Fruit fly (Drosophila melanogaster) whole organism, prepupa: ENCODE results near the gene aru.
A peak's percentile ranks its signal among the peaks of the same experiment; 100 is the strongest.

Source experiments
- CG10631 ChIP-seq: fragments of 200-800 bp; sonication (Bioruptor generic); optimal IDR thresholded peaks from 2 replicates; lab custom pipeline; 2016; ENCODE audit warnings: missing biosample characterization, missing genetic modification characterization
- CG16779 ChIP-seq: fragments of 200-800 bp; sonication (Bioruptor generic); optimal IDR thresholded peaks from 3 replicates; lab custom pipeline; 2017; ENCODE audit warnings: missing biosample characterization, mild to moderate bottlenecking, missing genetic modification characterization
- CG3032 ChIP-seq: fragments of 200-800 bp; optimal IDR thresholded peaks from 2 replicates; lab custom pipeline; 2019; ENCODE audit warnings: missing biosample characterization, mild to moderate bottlenecking, missing genetic modification characterization, moderate library complexity
- CG34406 ChIP-seq: fragments of 200-800 bp; sonication (Bioruptor generic); optimal IDR thresholded peaks from 3 replicates; lab custom pipeline; 2016; ENCODE audit warnings: missing biosample characterization, missing genetic modification characterization
- CG4318 ChIP-seq: fragments of 200-800 bp; sonication (Bioruptor generic); optimal IDR thresholded peaks from 3 replicates; lab custom pipeline; 2017; ENCODE audit warnings: missing biosample characterization, mild to moderate bottlenecking, missing genetic modification characterization
- CG6792 ChIP-seq: fragments of 200-800 bp; sonication (Bioruptor generic); optimal IDR thresholded peaks from 3 replicates; lab custom pipeline; 2016; ENCODE audit warnings: missing biosample characterization, missing genetic modification characterization
- CG6854 ChIP-seq: fragments of 200-800 bp; sonication (Bioruptor generic); optimal IDR thresholded peaks from 2 replicates; lab custom pipeline; 2017; ENCODE audit warnings: missing biosample characterization, mild to moderate bottlenecking, missing genetic modification characterization
- CG7368 ChIP-seq: fragments of 200-800 bp; sonication (Bioruptor generic); optimal IDR thresholded peaks from 3 replicates; lab custom pipeline; 2016; ENCODE audit warnings: missing biosample characterization, missing genetic modification characterization
- CG8119 ChIP-seq: fragments of 200-800 bp; sonication (Bioruptor generic); IDR thresholded peaks from 3 replicates; pipeline ENCODE4 v1.3.6; 2022; ENCODE audit warnings: missing biosample characterization, missing genetic modification characterization
- CG8319 ChIP-seq: fragments of 200-800 bp; sonication (Bioruptor generic); optimal IDR thresholded peaks from 3 replicates; lab custom pipeline; 2016; ENCODE audit warnings: missing biosample characterization, missing genetic modification characterization
- CG8632 ChIP-seq: fragments of 200-800 bp; sonication (Bioruptor generic); optimal IDR thresholded peaks from 3 replicates; lab custom pipeline; 2016; ENCODE audit warnings: missing biosample characterization, missing genetic modification characterization
- CG9139 ChIP-seq: fragments of 200-800 bp; sonication (Bioruptor generic); optimal IDR thresholded peaks from 3 replicates; lab custom pipeline; 2017; ENCODE audit warnings: missing biosample characterization, mild to moderate bottlenecking, missing genetic modification characterization
- Eip75B ChIP-seq: fragments of 200-800 bp; sonication (Bioruptor generic); optimal IDR thresholded peaks from 3 replicates; lab custom pipeline; 2016; ENCODE audit warnings: missing biosample characterization, missing genetic modification characterization
- Eip78C ChIP-seq: fragments of 200-800 bp; sonication (Bioruptor generic); peaks from one replicate; lab custom pipeline; 2016; ENCODE audit warnings: missing biosample characterization, missing genetic modification characterization
- Eip93F ChIP-seq: fragments of 200-800 bp; sonication (Bioruptor generic); optimal IDR thresholded peaks from 2 replicates; lab custom pipeline; 2016; ENCODE audit warnings: missing biosample characterization, mild to moderate bottlenecking, missing genetic modification characterization
- Ets96B ChIP-seq: fragments of 200-800 bp; optimal IDR thresholded peaks from 2 replicates; lab custom pipeline; 2019; ENCODE audit warnings: missing biosample characterization, mild to moderate bottlenecking, missing genetic modification characterization, moderate library complexity
- Gug ChIP-seq: fragments of 200-800 bp; sonication (Bioruptor generic); IDR thresholded peaks from 2 replicates; pipeline ENCODE4 v1.3.6; 2022; ENCODE audit warnings: missing biosample characterization, missing genetic modification characterization
- Hr38 ChIP-seq: sonication (Bioruptor generic); optimal IDR thresholded peaks from 2 replicates; lab custom pipeline; 2016; ENCODE audit warnings: missing biosample characterization, missing genetic modification characterization
- Hr39 ChIP-seq: fragments of 200-800 bp; sonication (Bioruptor generic); optimal IDR thresholded peaks from 2 replicates; lab custom pipeline; 2016; ENCODE audit warnings: missing biosample characterization, missing genetic modification characterization
- Lpt ChIP-seq: fragments of 200-800 bp; sonication (Bioruptor generic); optimal IDR thresholded peaks from 3 replicates; lab custom pipeline; 2016; ENCODE audit warnings: missing biosample characterization, missing genetic modification characterization
- OdsH ChIP-seq: fragments of 200-800 bp; sonication (Bioruptor generic); optimal IDR thresholded peaks from 3 replicates; lab custom pipeline; 2016; ENCODE audit warnings: missing biosample characterization, missing genetic modification characterization
- Smox ChIP-seq: fragments of 200-800 bp; sonication (Bioruptor generic); optimal IDR thresholded peaks from 3 replicates; lab custom pipeline; 2016; ENCODE audit warnings: missing biosample characterization, missing genetic modification characterization
- Sox102F ChIP-seq: fragments of 200-800 bp; sonication (Bioruptor generic); optimal IDR thresholded peaks from 2 replicates; lab custom pipeline; 2016; ENCODE audit warnings: missing biosample characterization, mild to moderate bottlenecking, missing genetic modification characterization
- Sox14 ChIP-seq: fragments of 200-800 bp; sonication (Bioruptor generic); optimal IDR thresholded peaks from 3 replicates; lab custom pipeline; 2016; ENCODE audit warnings: missing biosample characterization, missing genetic modification characterization
- achi ChIP-seq: fragments of 200-800 bp; sonication (Bioruptor generic); optimal IDR thresholded peaks from 3 replicates; lab custom pipeline; 2016; ENCODE audit warnings: missing biosample characterization, missing genetic modification characterization
- acj6 ChIP-seq: fragments of 200-800 bp; sonication (Bioruptor generic); optimal IDR thresholded peaks from 3 replicates; lab custom pipeline; 2016; ENCODE audit warnings: missing biosample characterization, missing genetic modification characterization
- dac ChIP-seq: fragments of 200-800 bp; sonication (Bioruptor generic); optimal IDR thresholded peaks from 2 replicates; lab custom pipeline; 2017; ENCODE audit warnings: missing biosample characterization, mild to moderate bottlenecking, missing genetic modification characterization
- eg ChIP-seq: fragments of 200-800 bp; sonication (Bioruptor generic); IDR thresholded peaks from 3 replicates; pipeline ENCODE4 v1.3.6; 2022; ENCODE audit warnings: missing biosample characterization, missing genetic modification characterization
- esn ChIP-seq: fragments of 200-800 bp; sonication (Bioruptor generic); optimal IDR thresholded peaks from 2 replicates; lab custom pipeline; 2016; ENCODE audit warnings: missing biosample characterization, mild to moderate bottlenecking, missing genetic modification characterization, moderate library complexity
- fd59A ChIP-seq: fragments of 200-800 bp; sonication (Bioruptor generic); optimal IDR thresholded peaks from 2 replicates; lab custom pipeline; 2017; ENCODE audit warnings: missing biosample characterization, mild to moderate bottlenecking, missing genetic modification characterization, missing genetic modification reagents
- fd85E ChIP-seq: fragments of 200-800 bp; sonication (Bioruptor generic); optimal IDR thresholded peaks from 3 replicates; lab custom pipeline; 2016; ENCODE audit warnings: missing biosample characterization, missing genetic modification characterization
- fkh ChIP-seq: fragments of 200-800 bp; sonication (Bioruptor generic); optimal IDR thresholded peaks from 3 replicates; lab custom pipeline; 2017; ENCODE audit warnings: missing biosample characterization, mild to moderate bottlenecking, missing genetic modification characterization, moderate library complexity
- lz ChIP-seq: fragments of 200-800 bp; sonication (Bioruptor generic); optimal IDR thresholded peaks from 3 replicates; lab custom pipeline; 2016; ENCODE audit warnings: missing biosample characterization, missing genetic modification characterization
- pdm3 ChIP-seq: fragments of 200-800 bp; sonication (Bioruptor generic); optimal IDR thresholded peaks from 3 replicates; lab custom pipeline; 2016; ENCODE audit warnings: missing biosample characterization, missing genetic modification characterization
- salr ChIP-seq, 2 experiments: fragments of 200-800 bp; sonication (Bioruptor generic); optimal IDR thresholded peaks; 3 replicates each; lab custom pipeline; 2016 to 2018; ENCODE audit warnings: missing biosample characterization in 2 of 2, missing genetic modification characterization in 2 of 2, mild to moderate bottlenecking in 1 of 2
- ss ChIP-seq, 2 experiments: fragments of 200-800 bp; sonication (Bioruptor generic); optimal IDR thresholded peaks; 2 replicates in 1 of 2; 3 replicates in 1 of 2; lab custom pipeline; 2017 to 2018; ENCODE audit warnings: mild to moderate bottlenecking in 2 of 2, missing biosample characterization in 2 of 2, missing genetic modification characterization in 2 of 2, moderate library complexity in 1 of 2
- svp ChIP-seq: fragments of 200-800 bp; sonication (Bioruptor generic); peaks from one replicate; lab custom pipeline; 2016; ENCODE audit warnings: missing biosample characterization, missing genetic modification characterization

Gene aru

DNA sequence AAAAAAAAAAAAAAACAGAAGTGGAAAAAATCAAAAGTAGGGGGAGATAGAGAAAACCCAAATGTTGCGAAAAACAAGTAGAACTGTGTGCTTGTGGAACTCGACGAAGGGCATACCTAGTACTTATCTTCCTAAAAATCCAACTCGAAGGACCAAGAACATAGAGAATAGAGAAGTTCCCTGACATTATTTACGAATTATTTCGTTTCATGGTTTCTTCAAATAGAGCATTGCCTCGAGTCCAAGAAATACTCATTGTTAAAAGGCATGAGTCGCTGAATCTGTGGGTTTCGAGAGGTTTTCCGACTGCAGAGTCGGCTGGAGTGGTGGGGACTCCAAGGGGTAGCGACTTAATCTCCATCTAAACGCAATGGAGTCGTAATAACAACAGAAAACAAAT lies 25.0 kb upstream of the aru start:
- TF ChIP-seq esn (GFP tag; lab: Kevin White, UChicago), result no peak
- peak; percentile 38 for TF ChIP-seq svp

DNA sequence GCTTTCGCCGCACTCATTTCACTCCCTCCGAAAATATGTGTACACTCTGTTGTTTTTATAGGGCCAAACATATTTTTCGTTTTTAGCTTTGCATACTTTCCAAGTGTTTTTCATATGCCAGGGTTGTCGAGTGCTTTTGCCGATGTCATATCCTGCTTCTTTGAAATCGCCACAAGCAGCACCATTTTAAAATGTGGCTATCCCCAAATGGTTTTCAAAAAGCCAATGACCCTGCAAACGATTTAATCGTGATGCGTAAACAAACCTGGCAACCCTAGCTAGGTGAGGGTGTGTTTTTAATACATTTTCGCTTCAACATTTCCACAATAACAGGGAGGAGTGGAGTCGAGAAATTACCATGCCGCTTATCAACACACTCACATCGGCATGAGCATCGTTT lies 24.3 kb upstream of the aru start:
- TF ChIP-seq Eip75B (GFP tag; lab: Kevin White, UChicago) (no peak), CG6854 (GFP tag; lab: Kevin White, UChicago) (no peak), Ets96B (no peak), salr (GFP tag; optimal IDR thresholded peaks at IDR 0.05; lab: Kevin White, UChicago) (no peak), esn (GFP tag; lab: Kevin White, UChicago) (no peak), Hr39 (GFP tag; lab: Kevin White, UChicago) (peak; percentile 8), CG8119 (no peak), fd85E (GFP tag; lab: Kevin White, UChicago) (no peak), CG4318 (GFP tag; lab: Kevin White, UChicago) (no peak), achi (GFP tag; lab: Kevin White, UChicago) (no peak), CG8319 (GFP tag; lab: Kevin White, UChicago) (no peak), Eip78C (GFP tag; lab: Kevin White, UChicago) (peak; percentile 32), dac (no peak), pdm3 (no peak), fkh (GFP tag; lab: Kevin White, UChicago) (no peak), CG8632 (GFP tag; lab: Kevin White, UChicago) (no peak), Lpt (GFP tag; lab: Kevin White, UChicago) (no peak), svp (peak; percentile 57), fd59A (GFP tag; lab: Kevin White, UChicago) (no peak), acj6 (GFP tag; lab: Kevin White, UChicago) (no peak), Smox (no peak), eg (no peak), Eip93F (GFP tag; lab: Kevin White, UChicago) (no peak), CG3032 (no peak), CG9139 (GFP tag; lab: Kevin White, UChicago) (no peak), CG7368 (GFP tag; lab: Kevin White, UChicago) (no peak)
- TF ChIP-seq, all 60 proteins: peak for 3

DNA sequence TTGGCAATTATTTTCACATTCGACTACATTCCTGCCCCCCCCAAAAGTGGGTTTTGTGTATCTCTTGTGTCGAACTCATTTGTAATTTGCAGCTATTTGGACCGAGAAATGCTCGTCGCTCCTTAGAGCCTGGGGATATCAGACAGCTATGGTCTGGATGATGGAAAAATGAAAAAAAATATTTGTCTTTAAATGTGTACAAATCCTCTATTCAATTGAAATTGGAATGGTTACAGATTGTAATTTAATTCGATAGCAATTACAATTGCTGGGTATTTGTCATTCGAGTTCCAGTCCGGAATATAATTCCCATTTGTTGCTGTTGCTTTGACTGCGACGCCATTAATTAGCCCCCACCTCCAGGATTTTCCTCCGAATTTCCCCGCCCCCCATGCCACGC lies 21.6 kb upstream of the aru start:
- TF ChIP-seq eg (0 out of 3 replicates have a peak, but pooled peaks have one; percentile 21), Sox102F (GFP tag; lab: Kevin White, UChicago) (no peak)
- TF ChIP-seq, all 60 proteins: peak for 1

DNA sequence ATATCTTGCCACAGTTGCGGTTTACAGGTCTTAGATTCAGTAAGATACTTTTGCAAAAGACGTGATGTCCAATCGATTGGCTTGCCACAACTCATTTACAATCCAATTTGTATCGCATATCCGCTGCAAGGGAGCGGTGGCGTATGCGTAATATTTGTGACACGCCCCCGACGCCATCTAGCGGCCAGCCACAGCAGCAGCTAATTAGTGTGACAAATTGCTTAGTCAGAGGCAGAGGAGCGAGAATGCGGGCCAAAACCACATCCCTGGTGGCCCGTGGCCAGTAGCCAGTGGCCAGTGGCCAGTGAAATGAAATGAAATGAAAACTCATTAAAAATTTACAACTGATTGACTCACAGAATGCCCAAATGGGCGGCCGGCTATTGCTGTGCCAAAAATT lies 19.6 kb upstream of the aru start:
- no peak for TF ChIP-seq OdsH (GFP tag; lab: Kevin White, UChicago)
- no peak for TF ChIP-seq pdm3
- TF ChIP-seq Sox102F (GFP tag; lab: Kevin White, UChicago), result no peak
- no peak for TF ChIP-seq Lpt (GFP tag; lab: Kevin White, UChicago)
- TF ChIP-seq lz (GFP tag; lab: Kevin White, UChicago), result no peak
- no peak for TF ChIP-seq Sox14
- TF ChIP-seq ss (GFP tag; optimal IDR thresholded peaks at IDR 0.05; lab: Kevin White, UChicago), result no peak

DNA sequence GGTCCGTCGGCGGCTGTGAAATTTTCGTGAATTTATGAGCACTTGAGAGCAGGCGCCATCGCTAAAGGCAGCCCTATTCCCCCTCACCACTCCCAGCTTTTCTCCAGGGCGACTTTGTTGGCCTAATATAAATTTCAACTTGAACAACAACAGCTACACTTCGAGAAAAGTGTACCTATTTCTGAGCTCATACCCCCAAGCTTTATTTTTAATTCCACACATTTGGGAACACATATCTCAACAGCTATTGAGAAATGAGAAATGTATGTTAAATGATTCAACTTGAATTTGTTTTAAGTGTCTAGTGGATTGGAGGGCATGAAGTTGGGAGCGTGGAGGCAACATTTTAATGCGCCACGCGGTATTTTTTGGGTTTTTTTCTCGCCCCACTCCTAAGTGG lies 18.6 kb upstream of the aru start:
- TF ChIP-seq fd59A (GFP tag; lab: Kevin White, UChicago), result no peak
- no peak for TF ChIP-seq CG10631
- no peak for TF ChIP-seq CG6792
- no peak for TF ChIP-seq fkh (GFP tag; lab: Kevin White, UChicago)
- TF ChIP-seq achi (GFP tag; lab: Kevin White, UChicago), result no peak
- no peak for TF ChIP-seq Hr39 (GFP tag; lab: Kevin White, UChicago)
- no peak for TF ChIP-seq Gug (GFP tag; lab: Robert Waterston, UW)
- no peak for TF ChIP-seq OdsH (GFP tag; lab: Kevin White, UChicago)
- TF ChIP-seq CG34406 (GFP tag; lab: Kevin White, UChicago), result no peak
- no peak for TF ChIP-seq CG6854 (GFP tag; lab: Kevin White, UChicago)
- TF ChIP-seq eg, result no peak
- no peak for TF ChIP-seq CG4318 (GFP tag; lab: Kevin White, UChicago)
- no peak for TF ChIP-seq Eip75B (GFP tag; lab: Kevin White, UChicago)
- TF ChIP-seq fd85E (GFP tag; lab: Kevin White, UChicago), result no peak
- no peak for TF ChIP-seq Hr38 (GFP tag; lab: Kevin White, UChicago)
- TF ChIP-seq Eip78C (GFP tag; lab: Kevin White, UChicago), result no peak
- no peak for TF ChIP-seq CG16779 (tag; lab: Kevin White, UChicago)
